Fruit fly (Drosophila melanogaster): Measurements from ENCODE around the gene RpS21.

RpS21 gene

dm6 chr2L:2905051-2905446, 49.2 kb downstream of the RpS21 start (continued):
- TF ChIP-seq CG9215 (GFP tag; IDR thresholded peaks at IDR 0.05), result no peak
- TF ChIP-seq D19A (tag; optimal IDR thresholded peaks at IDR 0.05), result peak; percentile 45
- peak; percentile 51 for TF ChIP-seq CG10267 (tag; optimal IDR thresholded peaks at IDR 0.05)
- no peak for TF ChIP-seq CG11560 (tag; IDR thresholded peaks at IDR 0.05)
- TF ChIP-seq CG3163 (GFP tag; optimal IDR thresholded peaks at IDR 0.05), result no peak
- no peak for TF ChIP-seq CG12104 (GFP tag; optimal IDR thresholded peaks at IDR 0.05)
- TF ChIP-seq Dek (tag; optimal IDR thresholded peaks at IDR 0.05), result peak; percentile 21
- TF ChIP-seq kni (GFP tag; optimal IDR thresholded peaks at IDR 0.05), result no peak
- peak; percentile 38 for TF ChIP-seq Hmr (GFP tag; optimal IDR thresholded peaks at IDR 0.05)
- TF ChIP-seq CG7271 (tag; optimal IDR thresholded peaks at IDR 0.05), result no peak
- TF ChIP-seq chn (GFP tag; optimal IDR thresholded peaks at IDR 0.05), result no peak
- TF ChIP-seq dmrt11E (tag; optimal IDR thresholded peaks at IDR 0.05), result no peak
- no peak for TF ChIP-seq CG7987 (GFP tag; optimal IDR thresholded peaks at IDR 0.05)
- no peak for TF ChIP-seq CG3281 (GFP tag; optimal IDR thresholded peaks at IDR 0.05)
- TF ChIP-seq CG12769 (tag; optimal IDR thresholded peaks at IDR 0.05), result no peak
- TF ChIP-seq row (GFP tag; IDR thresholded peaks at IDR 0.05), result peak; percentile 75
- no peak for TF ChIP-seq kay (GFP tag; optimal IDR thresholded peaks at IDR 0.05)
- TF ChIP-seq luna (GFP tag; optimal IDR thresholded peaks at IDR 0.05), result no peak
- TF ChIP-seq ken (GFP tag; IDR thresholded peaks at IDR 0.05), result 0 out of 3 replicates have a peak, but pooled peaks have one; percentile 8
- no peak for TF ChIP-seq CG16779 (GFP tag; IDR thresholded peaks at IDR 0.05)

- TF ChIP-seq Stat92E (GFP tag; optimal IDR thresholded peaks at IDR 0.05), result no peak
- TF ChIP-seq CG9797 (GFP tag; optimal IDR thresholded peaks at IDR 0.05), result no peak
- TF ChIP-seq gsb-n (tag; optimal IDR thresholded peaks at IDR 0.05), result no peak
- no peak for TF ChIP-seq CG4730 (GFP tag; IDR thresholded peaks at IDR 0.05)
- TF ChIP-seq CG1024 (GFP tag; IDR thresholded peaks at IDR 0.05), result 0 out of 2 replicates have a peak, but pooled peaks have one; percentile 9
- TF ChIP-seq CG12071 (GFP tag; optimal IDR thresholded peaks at IDR 0.05), result no peak
- no peak for TF ChIP-seq tgo (GFP tag; IDR thresholded peaks at IDR 0.05)
- TF ChIP-seq her (GFP tag; optimal IDR thresholded peaks at IDR 0.05), result no peak
- TF ChIP-seq CG4424 (GFP tag; optimal IDR thresholded peaks at IDR 0.05), result no peak
- TF ChIP-seq Dad (GFP tag; optimal IDR thresholded peaks at IDR 0.05), result no peak
- no peak for TF ChIP-seq Ada2b (GFP tag; IDR thresholded peaks at IDR 0.05)
- TF ChIP-seq Side (GFP tag; optimal IDR thresholded peaks at IDR 0.05), result no peak
- 0 out of 4 replicates have a peak, but pooled peaks have one; percentile 30 for TF ChIP-seq chinmo (GFP tag; IDR thresholded peaks at IDR 0.05; ENCODE audit: partially characterized antibody)
- peak; percentile 50 for TF ChIP-seq exex (tag; optimal IDR thresholded peaks at IDR 0.05)
- TF ChIP-seq CG3407 (GFP tag; optimal IDR thresholded peaks at IDR 0.05), result no peak
- TF ChIP-seq CG10979 (tag; optimal IDR thresholded peaks at IDR 0.05), result no peak
- TF ChIP-seq CG2199 (GFP tag; IDR thresholded peaks at IDR 0.05), result no peak
- TF ChIP-seq CG7745 (tag; optimal IDR thresholded peaks at IDR 0.05), result no peak
- TF ChIP-seq CG7987 (GFP tag; optimal IDR thresholded peaks at IDR 0.05), result peak; percentile 35
- no peak for TF ChIP-seq CTCF (GFP tag; optimal IDR thresholded peaks at IDR 0.05)
- no peak for TF ChIP-seq CG12744 (GFP tag; optimal IDR thresholded peaks at IDR 0.05)
- TF ChIP-seq CG9727 (GFP tag; optimal IDR thresholded peaks at IDR 0.05), result peak; percentile 26
- no peak for TF ChIP-seq CG11456 (GFP tag; IDR thresholded peaks at IDR 0.05)
- TF ChIP-seq Neu2 (GFP tag; optimal IDR thresholded peaks at IDR 0.05; ENCODE audit: borderline replicate concordance), result no peak
- no peak for TF ChIP-seq salm (tag; optimal IDR thresholded peaks at IDR 0.05)
- no peak for TF ChIP-seq pfk (GFP tag; optimal IDR thresholded peaks at IDR 0.05)
- peak; percentile 40 for TF ChIP-seq CG17359 (tag; optimal IDR thresholded peaks at IDR 0.05)
- TF ChIP-seq MTF-1 (GFP tag; optimal IDR thresholded peaks at IDR 0.05; ENCODE audit: borderline replicate concordance), result peak; percentile 30
- TF ChIP-seq grn (GFP tag; optimal IDR thresholded peaks at IDR 0.05), result peak; percentile 66
- TF ChIP-seq gcm (GFP tag; optimal IDR thresholded peaks at IDR 0.05), result no peak
- no peak for TF ChIP-seq ttk (GFP tag; IDR thresholded peaks at IDR 0.05)
- no peak for TF ChIP-seq CG7357 (GFP tag; IDR thresholded peaks at IDR 0.05)
- no peak for TF ChIP-seq wdn (GFP tag; IDR thresholded peaks at IDR 0.05)
These were observed 50.3 kb downstream of the RpS21 start for dm6 chr2L:2906122-2906521.

Measured in whole organism, embryonic.